Worm (Caenorhabditis elegans): Measurements from ENCODE around the gene D2096.10.

Gene D2096.10

ce11 chrIV:8397814-8398213, 8.8 kb upstream of the D2096.10 start:
- no peak for TF ChIP-seq zip-8 (tag; optimal IDR thresholded peaks at IDR 0.05)
- TF ChIP-seq mls-2 (tag; optimal IDR thresholded peaks at IDR 0.05) = no peak
- no peak for TF ChIP-seq unc-62 (GFP tag; optimal IDR thresholded peaks at IDR 0.05)
- no peak for TF ChIP-seq lsy-2 (tag; optimal IDR thresholded peaks at IDR 0.05)
- no peak for TF ChIP-seq nhr-237 (tag; optimal IDR thresholded peaks at IDR 0.05)
- no peak for TF ChIP-seq tbx-8 (GFP tag; optimal IDR thresholded peaks at IDR 0.05)
- no peak for TF ChIP-seq nhr-76 (tag; optimal IDR thresholded peaks at IDR 0.05)
- TF ChIP-seq nhr-12 (tag; optimal IDR thresholded peaks at IDR 0.05) = no peak
- no peak for TF ChIP-seq nhr-2 (tag; optimal IDR thresholded peaks at IDR 0.05)
- no peak for TF ChIP-seq M03D4.4 (tag; optimal IDR thresholded peaks at IDR 0.05)
- TF ChIP-seq sptf-1 (tag; optimal IDR thresholded peaks at IDR 0.05) = no peak
- TF ChIP-seq lin-13 (tag; optimal IDR thresholded peaks at IDR 0.05) = no peak
- TF ChIP-seq mab-5 (tag; optimal IDR thresholded peaks at IDR 0.05) = no peak
- no peak for TF ChIP-seq cnd-1 (tag; optimal IDR thresholded peaks at IDR 0.05)
- TF ChIP-seq flh-1 (GFP tag; optimal IDR thresholded peaks at IDR 0.05) = no peak
- no peak for TF ChIP-seq ces-1 (GFP tag; optimal IDR thresholded peaks at IDR 0.05)
- TF ChIP-seq nhr-28 (tag; optimal IDR thresholded peaks at IDR 0.05) = no peak
- TF ChIP-seq unc-39 (tag; optimal IDR thresholded peaks at IDR 0.05) = no peak
- TF ChIP-seq drap-1 (GFP tag; optimal IDR thresholded peaks at IDR 0.05) = no peak

- TF ChIP-seq elt-3 (tag; optimal IDR thresholded peaks at IDR 0.05) (no peak), ceh-39 (tag; optimal IDR thresholded peaks at IDR 0.05) (no peak), ztf-11 (tag; optimal IDR thresholded peaks at IDR 0.05) (no peak), hlh-1 (tag; optimal IDR thresholded peaks at IDR 0.05) (no peak), lin-13 (tag; optimal IDR thresholded peaks at IDR 0.05) (no peak), unc-120 (tag; optimal IDR thresholded peaks at IDR 0.05; ENCODE audit: poor library complexity, severe bottlenecking) (no peak), lin-32 (GFP tag; optimal IDR thresholded peaks at IDR 0.05) (no peak), snpc-4 (tag; optimal IDR thresholded peaks at IDR 0.05) (no peak), unc-62 (GFP tag; optimal IDR thresholded peaks at IDR 0.05) (no peak), bed-3 (GFP tag; optimal IDR thresholded peaks at IDR 0.05) (no peak), nhr-76 (tag; optimal IDR thresholded peaks at IDR 0.05) (no peak), nhr-28 (tag; optimal IDR thresholded peaks at IDR 0.05) (no peak), M03D4.4 (tag; optimal IDR thresholded peaks at IDR 0.05) (no peak), ham-2 (GFP tag; optimal IDR thresholded peaks at IDR 0.05) (no peak), mab-5 (tag; optimal IDR thresholded peaks at IDR 0.05) (no peak)
Observed at ce11 chrIV:8396348-8396747, 7.3 kb upstream of the D2096.10 start, which contains the start of gene timm-17B.2. Gene timm-17B.2, plus strand, starts transcription at chrIV:8396648.

ce11 chrIV:8394105-8394504, 5.1 kb upstream of the D2096.10 start, which contains the start of gene D2096.11:
Gene D2096.11, minus strand, starts transcription at chrIV:8394205.
- TF ChIP-seq drap-1 (GFP tag; optimal IDR thresholded peaks at IDR 0.05) = no peak
- TF ChIP-seq elt-3 (tag; optimal IDR thresholded peaks at IDR 0.05) = no peak
- TF ChIP-seq ceh-43 (GFP tag; optimal IDR thresholded peaks at IDR 0.05) = no peak
- no peak for TF ChIP-seq mab-5 (tag; optimal IDR thresholded peaks at IDR 0.05)
- TF ChIP-seq sem-2 (GFP tag; optimal IDR thresholded peaks at IDR 0.05) = no peak
- no peak for TF ChIP-seq ces-1 (GFP tag; optimal IDR thresholded peaks at IDR 0.05)

- TF ChIP-seq ces-1 (GFP tag; optimal IDR thresholded peaks at IDR 0.05) = peak; percentile 78
- TF ChIP-seq mep-1 (tag; optimal IDR thresholded peaks at IDR 0.05) = no peak
Observed at ce11 chrIV:8385662-8386061, 3.4 kb downstream of the D2096.10 start.

- TF ChIP-seq ceh-39 (tag; optimal IDR thresholded peaks at IDR 0.05) = no peak
- no peak for TF ChIP-seq bed-3 (GFP tag; optimal IDR thresholded peaks at IDR 0.05)
Observed at ce11 chrIV:8384737-8385136, 4.3 kb downstream of the D2096.10 start.

ce11 chrIV:8382695-8383094, 6.3 kb downstream of the D2096.10 start, which contains the start of gene D2096.9:
Gene D2096.9, minus strand, starts transcription at chrIV:8382795.
- TF ChIP-seq nhr-76 (tag; optimal IDR thresholded peaks at IDR 0.05) (no peak), bed-3 (GFP tag; optimal IDR thresholded peaks at IDR 0.05) (no peak), ces-1 (GFP tag; optimal IDR thresholded peaks at IDR 0.05) (no peak), pha-4 (tag; optimal IDR thresholded peaks at IDR 0.05) (no peak), mls-2 (tag; optimal IDR thresholded peaks at IDR 0.05) (no peak)
